Fruit fly (Drosophila melanogaster): Measurements from ENCODE around the gene c12.2.

Gene c12.2

dm6 chrX:9319140-9319539 lies at the start of gene c12.2, which contains the start of gene c12.1:
TSS of gene c12.2 (plus strand) at chrX:9319359.
TSS of gene c12.1 (minus strand) at chrX:9319223.
- peak; percentile 19 for TF ChIP-seq h (GFP tag; optimal IDR thresholded peaks at IDR 0.05)
- TF ChIP-seq CrebA (GFP tag; optimal IDR thresholded peaks at IDR 0.05; ENCODE audit: borderline replicate concordance) = no peak
- TF ChIP-seq Dfd (GFP tag; optimal IDR thresholded peaks at IDR 0.05) = no peak
- no peak for TF ChIP-seq dsf (GFP tag; optimal IDR thresholded peaks at IDR 0.05; ENCODE audit: borderline replicate concordance)
- TF ChIP-seq Dif (GFP tag; optimal IDR thresholded peaks at IDR 0.05; ENCODE audit: partially characterized antibody) = no peak
- TF ChIP-seq br (GFP tag; optimal IDR thresholded peaks at IDR 0.05) = no peak
- peak; percentile 88 for TF ChIP-seq GATAd (GFP tag; optimal IDR thresholded peaks at IDR 0.05)
- peak; percentile 48 for TF ChIP-seq Myc (optimal IDR thresholded peaks at IDR 0.05)

DNA sequence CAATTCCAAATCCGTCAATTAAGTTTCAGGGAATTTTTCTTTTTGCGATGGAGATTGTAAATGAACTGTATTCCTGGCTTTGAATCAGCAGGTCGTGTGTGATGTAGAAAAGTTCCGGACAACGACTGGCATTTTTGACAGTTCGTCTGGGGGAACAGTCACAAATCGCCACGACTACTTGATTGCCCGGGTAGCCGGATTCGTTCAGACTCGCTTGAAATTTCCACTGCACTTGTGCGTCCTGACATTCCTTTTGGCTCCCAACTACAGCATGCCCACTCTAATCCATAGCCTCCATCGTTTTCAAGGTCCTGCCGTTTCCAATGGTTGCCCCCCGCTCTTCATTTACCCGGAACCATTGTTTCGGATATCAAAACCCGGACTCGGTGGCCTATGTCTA lies 49.3 kb upstream of the c12.2 start, which contains the start of gene CG17440:
TSS of gene CG17440 (minus strand) at position 101 of the 400 bp plus-strand sequence.
- no peak for TF ChIP-seq sage (GFP tag; optimal IDR thresholded peaks at IDR 0.05)
- TF ChIP-seq lola (GFP tag; optimal IDR thresholded peaks at IDR 0.05) = no peak
- no peak for TF ChIP-seq Rel (GFP tag; optimal IDR thresholded peaks at IDR 0.05)
- TF ChIP-seq Rel (tag; optimal IDR thresholded peaks at IDR 0.05) = no peak
- TF ChIP-seq tai (GFP tag; optimal IDR thresholded peaks at IDR 0.05) = no peak
- TF ChIP-seq Dfd (GFP tag; optimal IDR thresholded peaks at IDR 0.05) = no peak
- TF ChIP-seq dsf (GFP tag; optimal IDR thresholded peaks at IDR 0.05; ENCODE audit: borderline replicate concordance) = no peak
- no peak for TF ChIP-seq CrebA (GFP tag; optimal IDR thresholded peaks at IDR 0.05; ENCODE audit: borderline replicate concordance)
- TF ChIP-seq ey (GFP tag; optimal IDR thresholded peaks at IDR 0.05) = no peak
- no peak for TF ChIP-seq dl (GFP tag; optimal IDR thresholded peaks at IDR 0.05; ENCODE audit: insufficient read depth in 1 of 2, partially characterized antibody in 2 of 2)

DNA sequence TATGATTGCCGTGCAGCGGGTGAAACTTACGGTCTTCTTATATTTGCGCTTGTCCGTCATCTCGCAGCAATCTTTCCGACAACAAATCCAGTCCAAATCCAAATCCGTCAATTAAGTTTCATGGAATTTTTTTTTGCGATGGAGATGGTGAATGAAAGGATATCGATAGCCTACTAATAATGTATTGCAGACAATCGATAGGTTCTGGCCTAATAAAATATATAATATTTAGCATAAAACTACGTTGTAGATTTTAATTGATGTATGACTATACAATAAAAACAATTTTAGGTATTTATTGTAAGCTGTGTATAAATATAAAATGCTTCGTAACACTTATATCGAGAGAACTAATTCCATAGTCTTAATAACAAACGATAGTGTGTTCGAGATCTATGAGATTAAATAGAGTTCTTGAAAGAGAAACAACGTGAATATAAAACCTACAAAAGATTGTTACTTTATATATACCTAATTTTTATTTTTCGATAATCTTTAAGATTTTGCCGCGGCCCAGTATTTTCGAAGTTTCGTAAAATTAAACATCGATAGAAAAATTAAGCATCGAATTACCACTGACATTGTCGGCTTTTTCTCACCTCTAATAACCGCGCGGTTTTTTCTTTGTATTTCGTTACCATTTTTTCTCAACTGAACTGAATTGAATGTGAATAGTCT lies 46.2 kb upstream of the c12.2 start, which contains the start of the genes Cfp1 and Aladin:
TSS of gene Cfp1 (minus strand) at position 131 of the 678 bp plus-strand sequence.
TSS of gene Aladin (plus strand) at position 584 of the 678 bp plus-strand sequence.
- TF ChIP-seq dsf (GFP tag; optimal IDR thresholded peaks at IDR 0.05; ENCODE audit: borderline replicate concordance) = no peak

- TF ChIP-seq Abd-B (GFP tag; optimal IDR thresholded peaks at IDR 0.05) = no peak
Observed at dm6 chrX:9281998-9282644, 37.0 kb upstream of the c12.2 start.

- TF ChIP-seq Rel (GFP tag; optimal IDR thresholded peaks at IDR 0.05) (no peak), Rel (tag; optimal IDR thresholded peaks at IDR 0.05) (peak; percentile 91), Mio (GFP tag; optimal IDR thresholded peaks at IDR 0.05) (no peak), Hnf4 (GFP tag; optimal IDR thresholded peaks at IDR 0.05) (no peak), HLH106 (tag; optimal IDR thresholded peaks at IDR 0.05) (no peak), fru (GFP tag; optimal IDR thresholded peaks at IDR 0.05) (no peak), foxo (GFP tag; optimal IDR thresholded peaks at IDR 0.05) (no peak), jim (GFP tag; optimal IDR thresholded peaks at IDR 0.05) (no peak), sage (GFP tag; optimal IDR thresholded peaks at IDR 0.05) (no peak), tai (GFP tag; optimal IDR thresholded peaks at IDR 0.05) (no peak), OdsH (GFP tag; optimal IDR thresholded peaks at IDR 0.05) (no peak), psq (GFP tag; optimal IDR thresholded peaks at IDR 0.05) (no peak), Abd-B (GFP tag; optimal IDR thresholded peaks at IDR 0.05) (no peak), Jra (GFP tag; optimal IDR thresholded peaks at IDR 0.05) (no peak), Hr83 (GFP tag; optimal IDR thresholded peaks at IDR 0.05; ENCODE audit: poor library complexity, severe bottlenecking) (no peak), Myc (optimal IDR thresholded peaks at IDR 0.05) (peak; percentile 43), dmrt93B (GFP tag; optimal IDR thresholded peaks at IDR 0.05) (no peak), CG9705 (GFP tag; optimal IDR thresholded peaks at IDR 0.05) (no peak), h (GFP tag; optimal IDR thresholded peaks at IDR 0.05) (peak; percentile 3), woc (GFP tag; optimal IDR thresholded peaks at IDR 0.05) (no peak), lola (GFP tag; optimal IDR thresholded peaks at IDR 0.05) (no peak), br (GFP tag; optimal IDR thresholded peaks at IDR 0.05) (no peak), Sp1 (GFP tag; optimal IDR thresholded peaks at IDR 0.05) (peak; percentile 0), dsf (GFP tag; optimal IDR thresholded peaks at IDR 0.05; ENCODE audit: borderline replicate concordance) (no peak), ey (GFP tag; optimal IDR thresholded peaks at IDR 0.05) (no peak), CrebA (GFP tag; optimal IDR thresholded peaks at IDR 0.05; ENCODE audit: borderline replicate concordance) (no peak), dl (GFP tag; optimal IDR thresholded peaks at IDR 0.05; ENCODE audit: insufficient read depth in 1 of 2, partially characterized antibody in 2 of 2) (no peak), Vsx2 (GFP tag; optimal IDR thresholded peaks at IDR 0.05; ENCODE audit: partially characterized antibody) (no peak), GATAd (GFP tag; optimal IDR thresholded peaks at IDR 0.05) (no peak), pan (optimal IDR thresholded peaks at IDR 0.05) (no peak), usp (GFP tag; optimal IDR thresholded peaks at IDR 0.05) (no peak), brk (GFP tag; optimal IDR thresholded peaks at IDR 0.05) (no peak), sv (GFP tag; optimal IDR thresholded peaks at IDR 0.05) (no peak), N (GFP tag; optimal IDR thresholded peaks at IDR 0.05) (no peak), Hr78 (GFP tag; optimal IDR thresholded peaks at IDR 0.05) (no peak)
Observed at dm6 chrX:9282783-9283289, 36.3 kb upstream of the c12.2 start, which contains the start of gene c11.1. TSS of gene c11.1 (minus strand) at chrX:9283117.
